Worm (Caenorhabditis elegans) whole organism, L2 larva: ENCODE results near the gene srbc-50.

Experiments used
- elt-1 ChIP-seq: fragments of 150-350 bp; optimal IDR thresholded peaks from 2 replicates; lab custom pipeline; 2014; ENCODE audit warnings: missing biosample characterization, missing genetic modification characterization
- gmeb-1 ChIP-seq: fragments of 150-350 bp; optimal IDR thresholded peaks from 2 replicates; lab custom pipeline; 2014; ENCODE audit warnings: missing biosample characterization, missing genetic modification characterization
- nhr-11 ChIP-seq: fragments of 150-350 bp; optimal IDR thresholded peaks from 2 replicates; lab custom pipeline; 2014; ENCODE audit warnings: missing biosample characterization, missing genetic modification characterization
- nhr-21 ChIP-seq: fragments of 150-350 bp; optimal IDR thresholded peaks from 2 replicates; lab custom pipeline; 2014; ENCODE audit warnings: missing biosample characterization, missing genetic modification characterization

DNA sequence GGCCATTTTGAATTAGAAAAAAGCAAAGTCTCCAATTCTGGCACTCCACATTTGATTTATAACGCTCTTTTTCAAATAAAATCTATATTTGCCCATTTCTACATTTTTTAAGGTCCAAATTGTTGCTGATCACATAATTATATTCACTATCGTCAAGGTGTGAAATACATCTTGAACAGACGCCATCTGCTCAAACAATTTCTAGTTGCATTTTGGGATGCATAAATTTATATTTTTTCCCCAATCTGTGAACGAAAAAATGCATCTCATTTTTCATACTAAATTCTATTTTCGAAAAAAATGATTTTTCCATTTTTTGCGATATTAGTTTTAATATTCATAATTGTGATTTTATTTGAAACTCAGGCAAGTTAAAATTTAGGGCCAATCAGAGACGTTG lies 31.5 kb downstream of the srbc-50 start, which contains the start of gene T26E4.7:
- TF ChIP-seq elt-1 (tag; lab: Kevin White, UChicago): no peak
- TF ChIP-seq nhr-21 (tag; lab: Kevin White, UChicago): no peak
- TF ChIP-seq gmeb-1: no peak
- TF ChIP-seq nhr-11 (tag; lab: Kevin White, UChicago): no peak
